Worm (Caenorhabditis elegans) whole organism, L2 larva: ENCODE results near the gene lbp-3.

ENCODE experiments used
- R02D3.7 ChIP-seq: fragments of 150-350 bp; optimal IDR thresholded peaks from 2 replicates; lab custom pipeline; 2014; ENCODE audit warnings: missing biosample characterization, missing genetic modification characterization
- aly-2 ChIP-seq: fragments of 150-350 bp; optimal IDR thresholded peaks from 2 replicates; lab custom pipeline; 2014; ENCODE audit warnings: missing biosample characterization, missing genetic modification characterization
- ama-1 ChIP-seq: fragments of 150-350 bp; optimal IDR thresholded peaks from 2 replicates; lab custom pipeline; 2018; ENCODE audit warnings: inconsistent platforms
- nhr-21 ChIP-seq: fragments of 150-350 bp; optimal IDR thresholded peaks from 2 replicates; lab custom pipeline; 2014; ENCODE audit warnings: missing biosample characterization, missing genetic modification characterization
- nhr-23 ChIP-seq: fragments of 150-350 bp; optimal IDR thresholded peaks from 2 replicates; lab custom pipeline; 2014; ENCODE audit warnings: missing biosample characterization, missing genetic modification reagents, missing genetic modification characterization
- unc-62 ChIP-seq: fragments of 150-350 bp; optimal IDR thresholded peaks from 2 replicates; lab custom pipeline; 2014; ENCODE audit warnings: missing biosample characterization, missing genetic modification reagents, missing genetic modification characterization
- ztf-1 ChIP-seq: fragments of 200-800 bp; sonication (Bioruptor generic); conservative IDR thresholded peaks from 2 replicates; pipeline ENCODE4 v1.3.6; 2022; ENCODE audit warnings: missing genetic modification characterization, missing compliant biosample characterization

DNA sequence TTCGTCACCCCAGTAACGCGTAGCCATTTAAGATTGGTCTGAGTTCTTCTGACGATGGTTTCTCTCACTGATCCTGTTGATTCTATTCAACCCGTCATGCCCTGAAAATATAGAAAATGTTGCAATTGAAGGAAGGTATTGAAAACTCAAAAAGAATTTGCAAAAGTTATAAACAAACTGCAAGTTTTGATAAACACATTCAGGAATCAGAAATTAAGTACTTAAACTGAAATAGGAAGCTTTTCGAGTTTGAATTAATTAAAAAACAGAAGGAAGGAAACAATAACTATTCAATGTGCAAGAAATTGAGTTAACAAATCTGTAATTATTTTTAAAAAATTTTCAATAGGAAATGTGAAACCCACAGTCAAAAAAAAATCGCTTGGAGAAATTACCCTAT lies 36.9 kb upstream of the lbp-3 start, which contains the start of gene rgl-1:
- no peak for TF ChIP-seq ama-1 (lab: Kevin White, UChicago)
- TF ChIP-seq aly-2 (tag; lab: Kevin White, UChicago): no peak
- no peak for TF ChIP-seq nhr-23 (tag; lab: Kevin White, UChicago)
- TF ChIP-seq R02D3.7: no peak
- TF ChIP-seq unc-62: no peak
- no peak for TF ChIP-seq nhr-21 (tag; lab: Kevin White, UChicago)
- TF ChIP-seq ztf-1 (GFP tag; lab: Robert Waterston, UW): no peak
